Worm (Caenorhabditis elegans) whole organism, young adult: ENCODE results near the gene wrt-6.

Source experiments
- B0019.2 ChIP-seq: fragments of 200-800 bp; sonication (Bioruptor generic); conservative IDR thresholded peaks from 2 replicates; pipeline ENCODE4 v1.3.6; 2022; ENCODE audit warnings: missing genetic modification reagents, missing genetic modification characterization, missing compliant biosample characterization
- F10E7.11 ChIP-seq: sonication (generic microtip); optimal IDR thresholded peaks from 2 replicates; lab custom pipeline; 2017; ENCODE audit warnings: mild to moderate bottlenecking, missing genetic modification characterization, moderate library complexity, missing compliant biosample characterization
- F33H1.4 ChIP-seq: fragments of 200-800 bp; sonication (Bioruptor generic); IDR thresholded peaks from 2 replicates; pipeline ENCODE4 v1.3.6; 2022; ENCODE audit warnings: missing genetic modification reagents, missing genetic modification characterization, missing compliant biosample characterization
- ama-1 ChIP-seq, 3 experiments: fragments of 150-350 bp in 1 of 3; sonication (generic microtip) in 2 of 3; optimal IDR thresholded peaks; 2 replicates each; lab custom pipeline; 2014 to 2018; ENCODE audit warnings: missing biosample characterization in 2 of 3, missing genetic modification characterization in 2 of 3, missing genetic modification reagents in 2 of 3
- ceh-91 ChIP-seq: fragments of 200-800 bp; sonication (Bioruptor generic); IDR thresholded peaks from 2 replicates; pipeline ENCODE4 v1.3.6; 2022; ENCODE audit warnings: missing genetic modification reagents, missing genetic modification characterization, missing compliant biosample characterization
- hrde-1 ChIP-seq: sonication (generic microtip); optimal IDR thresholded peaks from 2 replicates; lab custom pipeline; 2016; ENCODE audit warnings: missing genetic modification characterization, mild to moderate bottlenecking, missing compliant biosample characterization, moderate library complexity, missing genotype, missing genetic modification reagents, borderline replicate concordance
- mcd-1 ChIP-seq: fragments of 200-800 bp; sonication (Bioruptor generic); IDR thresholded peaks from 2 replicates; pipeline ENCODE4 v1.3.6; 2022; ENCODE audit warnings: missing genetic modification reagents, missing genetic modification characterization, missing compliant biosample characterization
- mxl-1 ChIP-seq: sonication (generic microtip); optimal IDR thresholded peaks from 2 replicates; lab custom pipeline; 2016; ENCODE audit warnings: missing genetic modification characterization, missing compliant biosample characterization
- unc-62 ChIP-seq: fragments of 150-350 bp; optimal IDR thresholded peaks from 2 replicates; lab custom pipeline; 2014; ENCODE audit warnings: missing biosample characterization, missing genetic modification reagents, missing genetic modification characterization
- zim-3 ChIP-seq: sonication (generic microtip); optimal IDR thresholded peaks from 2 replicates; lab custom pipeline; 2017; ENCODE audit warnings: mild to moderate bottlenecking, missing genetic modification characterization, moderate library complexity, missing compliant biosample characterization
- ztf-22 ChIP-seq: fragments of 200-800 bp; sonication (Bioruptor generic); optimal IDR thresholded peaks from 2 replicates; lab custom pipeline; 2018; ENCODE audit warnings: mild to moderate bottlenecking, missing genetic modification characterization, moderate library complexity, missing compliant biosample characterization

DNA sequence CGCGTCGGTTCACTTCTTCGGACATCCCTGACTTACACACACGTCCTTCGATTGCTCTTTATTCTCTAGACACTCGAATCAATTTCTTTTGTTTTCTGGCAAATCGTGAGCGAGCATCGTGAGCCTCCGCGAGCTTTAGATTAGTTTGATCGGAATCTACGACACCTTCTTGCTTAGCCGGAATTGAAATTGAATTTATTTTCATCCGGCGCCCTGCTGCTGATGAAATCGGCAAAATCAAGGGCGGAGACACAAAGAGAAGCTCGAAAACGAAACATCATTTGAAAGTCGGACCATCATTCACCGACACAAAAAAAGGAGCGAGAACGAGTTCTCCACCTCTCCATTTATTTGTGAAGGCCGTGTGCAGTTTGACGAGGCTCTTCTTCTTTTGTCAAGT lies 38.4 kb downstream of the wrt-6 start, which contains the start of gene npr-16:
- TF ChIP-seq mxl-1 (tag; lab: Kevin White, UChicago) (no peak), mcd-1 (GFP tag; lab: Robert Waterston, UW) (no peak), unc-62 (no peak), ztf-22 (GFP tag; lab: Kevin White, UChicago) (no peak), F10E7.11 (tag; lab: Kevin White, UChicago) (no peak), ceh-91 (no peak), zim-3 (tag; lab: Kevin White, UChicago) (no peak), ama-1 (optimal IDR thresholded peaks at IDR 0.05; lab: Kevin White, UChicago) (no peak), ama-1 (GFP tag; optimal IDR thresholded peaks at IDR 0.05; lab: Kevin White, UChicago) (no peak), hrde-1 (no peak), B0019.2 (no peak), F33H1.4 (no peak)
